Worm (Caenorhabditis elegans) whole organism, L3 larva: ENCODE measurements around the gene E04F6.6.

Experiments used
- R02D3.7 ChIP-seq: fragments of 150-350 bp; optimal IDR thresholded peaks from 2 replicates; lab custom pipeline; 2014; ENCODE audit warnings: missing biosample characterization, missing genetic modification characterization
- ZK546.5 ChIP-seq: sonication (generic microtip); optimal IDR thresholded peaks from 2 replicates; lab custom pipeline; 2017; ENCODE audit warnings: missing biosample characterization, missing genetic modification characterization
- aly-2 ChIP-seq: fragments of 150-350 bp; optimal IDR thresholded peaks from 2 replicates; lab custom pipeline; 2014; ENCODE audit warnings: missing biosample characterization, missing genetic modification characterization
- ama-1 ChIP-seq: fragments of 150-350 bp; optimal IDR thresholded peaks from 2 replicates; lab custom pipeline; 2018
- ceh-16 ChIP-seq: sonication (generic microtip); optimal IDR thresholded peaks from 2 replicates; lab custom pipeline; 2017; ENCODE audit warnings: missing biosample characterization, missing genetic modification characterization
- ceh-28 ChIP-seq: fragments of 150-350 bp; optimal IDR thresholded peaks from 2 replicates; lab custom pipeline; 2014; ENCODE audit warnings: missing biosample characterization, missing genetic modification reagents, missing genetic modification characterization
- ceh-82 ChIP-seq: fragments of 150-350 bp; optimal IDR thresholded peaks from 2 replicates; lab custom pipeline; 2014; ENCODE audit warnings: missing biosample characterization, missing genetic modification characterization
- ceh-9 ChIP-seq: sonication (generic microtip); optimal IDR thresholded peaks from 2 replicates; lab custom pipeline; 2018; ENCODE audit warnings: missing biosample characterization, missing genetic modification characterization
- daf-12 ChIP-seq: fragments of 150-350 bp; optimal IDR thresholded peaks from 2 replicates; lab custom pipeline; 2014; ENCODE audit warnings: missing biosample characterization, missing genetic modification reagents, missing genetic modification characterization
- egl-27 ChIP-seq: sonication (generic microtip); optimal IDR thresholded peaks from 4 replicates; lab custom pipeline; 2017; ENCODE audit warnings: missing biosample characterization, missing genetic modification reagents, missing genetic modification characterization
- egl-5 ChIP-seq: fragments of 150-350 bp; optimal IDR thresholded peaks from 2 replicates; lab custom pipeline; 2017; ENCODE audit warnings: missing biosample characterization, missing genetic modification reagents, missing genetic modification characterization, inconsistent platforms
- elt-1 ChIP-seq: fragments of 150-350 bp; optimal IDR thresholded peaks from 2 replicates; lab custom pipeline; 2014; ENCODE audit warnings: missing biosample characterization, missing genetic modification characterization
- elt-2 ChIP-seq: sonication (generic microtip); optimal IDR thresholded peaks from 2 replicates; lab custom pipeline; 2016; ENCODE audit warnings: missing genetic modification reagents, mild to moderate bottlenecking, missing genetic modification characterization, missing compliant biosample characterization
- elt-3 ChIP-seq, 3 experiments: fragments of 150-350 bp in 1 of 3; sonication (generic microtip) in 2 of 3; optimal IDR thresholded peaks; 2 replicates in 2 of 3; 4 replicates in 1 of 3; lab custom pipeline; 2014 to 2017; ENCODE audit warnings: missing biosample characterization in 3 of 3, missing genetic modification characterization in 3 of 3
- eor-1 ChIP-seq, 2 experiments: fragments of 150-350 bp; optimal IDR thresholded peaks; 2 replicates each; lab custom pipeline; 2014 to 2018; ENCODE audit warnings: missing biosample characterization in 2 of 2, missing genetic modification characterization in 2 of 2
- fkh-10 ChIP-seq: sonication (generic microtip); optimal IDR thresholded peaks from 2 replicates; lab custom pipeline; 2017; ENCODE audit warnings: missing biosample characterization, missing genetic modification reagents, missing genetic modification characterization
- fkh-2 ChIP-seq: fragments of 150-350 bp; optimal IDR thresholded peaks from 2 replicates; lab custom pipeline; 2014; ENCODE audit warnings: missing biosample characterization, missing genetic modification reagents, missing genetic modification characterization
- fos-1 ChIP-seq: fragments of 150-350 bp; optimal IDR thresholded peaks from 2 replicates; lab custom pipeline; 2014; ENCODE audit warnings: missing biosample characterization, missing genetic modification characterization
- hmg-11 ChIP-seq: sonication (generic microtip); optimal IDR thresholded peaks from 2 replicates; lab custom pipeline; 2016; ENCODE audit warnings: missing genetic modification characterization, missing compliant biosample characterization
- jun-1 ChIP-seq: fragments of 150-350 bp; optimal IDR thresholded peaks from 2 replicates; lab custom pipeline; 2014; ENCODE audit warnings: missing biosample characterization, missing genetic modification reagents, missing genetic modification characterization
- lin-15B ChIP-seq: fragments of 150-350 bp; optimal IDR thresholded peaks from 2 replicates; lab custom pipeline; 2014; ENCODE audit warnings: missing biosample characterization, missing genetic modification characterization
- lin-39 ChIP-seq: fragments of 150-350 bp; optimal IDR thresholded peaks from 2 replicates; lab custom pipeline; 2018; ENCODE audit warnings: missing biosample characterization, missing genetic modification reagents, missing genetic modification characterization
- lsy-12 ChIP-seq: sonication (generic microtip); optimal IDR thresholded peaks from 2 replicates; lab custom pipeline; 2016; ENCODE audit warnings: mild to moderate bottlenecking, missing genetic modification characterization, missing compliant biosample characterization
- mdl-1 ChIP-seq: fragments of 150-350 bp; optimal IDR thresholded peaks from 2 replicates; lab custom pipeline; 2014; ENCODE audit warnings: missing biosample characterization, missing genetic modification characterization
- mml-1 ChIP-seq: fragments of 150-350 bp; sonication (generic microtip); optimal IDR thresholded peaks from 3 replicates; lab custom pipeline; 2014; ENCODE audit warnings: missing biosample characterization, missing genetic modification characterization
- nfya-1 ChIP-seq: sonication (generic microtip); optimal IDR thresholded peaks from 2 replicates; lab custom pipeline; 2017; ENCODE audit warnings: missing genetic modification characterization, mild to moderate bottlenecking, missing compliant biosample characterization, antibody characterized with exemption, moderate library complexity; ENCODE audit not compliant: insufficient read depth
- nhr-11 ChIP-seq: fragments of 150-350 bp; optimal IDR thresholded peaks from 2 replicates; lab custom pipeline; 2014; ENCODE audit warnings: missing biosample characterization, missing genetic modification characterization
- nhr-12 ChIP-seq: fragments of 150-350 bp; optimal IDR thresholded peaks from 2 replicates; lab custom pipeline; 2014; ENCODE audit warnings: missing biosample characterization, missing genetic modification characterization
- nhr-23 ChIP-seq: fragments of 150-350 bp; optimal IDR thresholded peaks from 2 replicates; lab custom pipeline; 2014; ENCODE audit warnings: missing biosample characterization, missing genetic modification reagents, missing genetic modification characterization
- nhr-237 ChIP-seq: fragments of 150-350 bp; optimal IDR thresholded peaks from 2 replicates; lab custom pipeline; 2014; ENCODE audit warnings: missing biosample characterization, missing genetic modification characterization
- nhr-25 ChIP-seq: sonication (generic microtip); optimal IDR thresholded peaks from 2 replicates; lab custom pipeline; 2017; ENCODE audit warnings: missing biosample characterization, missing genetic modification characterization
- nhr-28 ChIP-seq: fragments of 150-350 bp; optimal IDR thresholded peaks from 2 replicates; lab custom pipeline; 2014; ENCODE audit warnings: missing biosample characterization, missing genetic modification characterization
- nhr-43 ChIP-seq: sonication (generic microtip); optimal IDR thresholded peaks from 2 replicates; lab custom pipeline; 2016; ENCODE audit warnings: mild to moderate bottlenecking, missing genetic modification characterization, missing compliant biosample characterization; ENCODE audit not compliant: poor library complexity, severe bottlenecking
- nhr-67 ChIP-seq: fragments of 150-350 bp; optimal IDR thresholded peaks from 2 replicates; lab custom pipeline; 2014; ENCODE audit warnings: missing biosample characterization, missing genetic modification characterization
- nhr-76 ChIP-seq: fragments of 150-350 bp; sonication (generic microtip); optimal IDR thresholded peaks from 5 replicates; lab custom pipeline; 2014; ENCODE audit warnings: missing biosample characterization, missing genetic modification characterization
- nhr-77 ChIP-seq: fragments of 150-350 bp; optimal IDR thresholded peaks from 2 replicates; lab custom pipeline; 2014; ENCODE audit warnings: missing biosample characterization, missing genetic modification characterization
- pha-4 ChIP-seq: fragments of 150-350 bp; optimal IDR thresholded peaks from 2 replicates; lab custom pipeline; 2014; ENCODE audit warnings: missing biosample characterization, missing genetic modification reagents, missing genetic modification characterization
- pqm-1 ChIP-seq: fragments of 150-350 bp; optimal IDR thresholded peaks from 2 replicates; lab custom pipeline; 2017; ENCODE audit warnings: missing biosample characterization, missing genetic modification characterization, inconsistent platforms
- sea-2 ChIP-seq: fragments of 150-350 bp; sonication (generic microtip); optimal IDR thresholded peaks from 4 replicates; lab custom pipeline; 2014; ENCODE audit warnings: missing biosample characterization, missing genetic modification reagents, missing genetic modification characterization
- skn-1 ChIP-seq: fragments of 150-350 bp; optimal IDR thresholded peaks from 2 replicates; lab custom pipeline; 2014; ENCODE audit warnings: missing biosample characterization, missing genetic modification characterization
- snpc-4 ChIP-seq: fragments of 150-350 bp; optimal IDR thresholded peaks from 2 replicates; lab custom pipeline; 2014; ENCODE audit warnings: missing biosample characterization, missing genetic modification characterization
- tbx-2 ChIP-seq: sonication (generic microtip); optimal IDR thresholded peaks from 2 replicates; lab custom pipeline; 2016; ENCODE audit warnings: mild to moderate bottlenecking, missing genetic modification characterization, missing compliant biosample characterization
- unc-39 ChIP-seq: sonication (generic microtip); optimal IDR thresholded peaks from 4 replicates; lab custom pipeline; 2017; ENCODE audit warnings: missing biosample characterization, missing genetic modification characterization
- unc-62 ChIP-seq: fragments of 150-350 bp; sonication (generic microtip); optimal IDR thresholded peaks from 4 replicates; lab custom pipeline; 2014; ENCODE audit warnings: missing biosample characterization, missing genetic modification reagents, missing genetic modification characterization
- zag-1 ChIP-seq: fragments of 150-350 bp; optimal IDR thresholded peaks from 2 replicates; lab custom pipeline; 2014; ENCODE audit warnings: missing biosample characterization, missing genetic modification characterization
- ztf-11 ChIP-seq: fragments of 150-350 bp; optimal IDR thresholded peaks from 2 replicates; lab custom pipeline; 2014; ENCODE audit warnings: missing biosample characterization, missing genetic modification characterization
- ztf-4 ChIP-seq: fragments of 150-350 bp; optimal IDR thresholded peaks from 2 replicates; lab custom pipeline; 2014; ENCODE audit warnings: missing biosample characterization, missing genetic modification characterization

Gene E04F6.6

ce11 chrII:7200051-7200599 lies 760 bp upstream of the E04F6.6 start, which contains the start of gene pcrg-1:
Gene pcrg-1, plus strand, starts transcription at chrII:7200549.
- TF ChIP-seq elt-2 (tag; lab: Kevin White, UChicago) = peak; percentile 41
- peak; percentile 78 for TF ChIP-seq nhr-43 (tag; lab: Kevin White, UChicago)
- no peak for TF ChIP-seq unc-62 (GFP tag; lab: Kevin White, UChicago)
- no peak for TF ChIP-seq elt-1 (tag; lab: Kevin White, UChicago)
- TF ChIP-seq pqm-1 (tag; lab: Kevin White, UChicago) = no peak
- TF ChIP-seq nhr-11 (tag; lab: Kevin White, UChicago) = no peak
- TF ChIP-seq elt-3 (tag; optimal IDR thresholded peaks at IDR 0.05; lab: Kevin White, UChicago) = peak in 1 of 3 experiments; percentile 42
- TF ChIP-seq sea-2 (GFP tag; lab: Kevin White, UChicago) = peak; percentile 24
- TF ChIP-seq snpc-4 (tag; lab: Kevin White, UChicago) = peak; percentile 99
- no peak for TF ChIP-seq jun-1 (tag; lab: Kevin White, UChicago)
- peak; percentile 33 for TF ChIP-seq ceh-82 (tag; lab: Kevin White, UChicago)
- TF ChIP-seq ztf-11 (tag; lab: Kevin White, UChicago) = no peak
- no peak for TF ChIP-seq fos-1 (tag; lab: Kevin White, UChicago)
- TF ChIP-seq ama-1 (lab: Kevin White, UChicago) = no peak
- TF ChIP-seq zag-1 (tag; lab: Kevin White, UChicago) = no peak
- no peak for TF ChIP-seq ztf-4 (tag; lab: Kevin White, UChicago)
- TF ChIP-seq pha-4 (tag; lab: Kevin White, UChicago) = peak; percentile 46
- TF ChIP-seq ceh-9 (tag; lab: Kevin White, UChicago) = no peak
- TF ChIP-seq nhr-76 (tag; lab: Kevin White, UChicago) = no peak
- TF ChIP-seq lin-39 = peak; percentile 66
- no peak for TF ChIP-seq eor-1 (tag; optimal IDR thresholded peaks at IDR 0.05; lab: Kevin White, UChicago)
- TF ChIP-seq nhr-25 (tag; lab: Kevin White, UChicago) = peak; percentile 83
- no peak for TF ChIP-seq ceh-28 (tag; lab: Kevin White, UChicago)
- TF ChIP-seq tbx-2 (tag; lab: Kevin White, UChicago) = peak; percentile 78
- no peak for TF ChIP-seq nhr-67
- no peak for TF ChIP-seq egl-27
- TF ChIP-seq fkh-10 (GFP tag; lab: Kevin White, UChicago) = no peak
- TF ChIP-seq egl-5 (tag; lab: Kevin White, UChicago) = no peak
- TF ChIP-seq aly-2 (tag; lab: Kevin White, UChicago) = no peak
- no peak for TF ChIP-seq fkh-2 (tag; lab: Kevin White, UChicago)
- peak; percentile 34 for TF ChIP-seq nhr-23 (tag; lab: Kevin White, UChicago)
- no peak for TF ChIP-seq nhr-12
- TF ChIP-seq mdl-1 (tag; lab: Kevin White, UChicago) = no peak
- TF ChIP-seq ceh-16 (tag; lab: Kevin White, UChicago) = no peak
- TF ChIP-seq lsy-12 (tag; lab: Kevin White, UChicago) = peak; percentile 76
- TF ChIP-seq R02D3.7 (tag; lab: Kevin White, UChicago) = peak; percentile 56
- no peak for TF ChIP-seq hmg-11 (tag; lab: Kevin White, UChicago)
- TF ChIP-seq nfya-1 (tag; lab: Kevin White, UChicago) = peak; percentile 67
- no peak for TF ChIP-seq daf-12
- TF ChIP-seq nhr-77 = no peak
- TF ChIP-seq lin-15B (tag; lab: Kevin White, UChicago) = no peak
- no peak for TF ChIP-seq ZK546.5 (tag; lab: Kevin White, UChicago)
- no peak for TF ChIP-seq mml-1 (tag; lab: Kevin White, UChicago)
- TF ChIP-seq skn-1 (tag; lab: Kevin White, UChicago) = no peak
- no peak for TF ChIP-seq nhr-237 (tag; lab: Kevin White, UChicago)
- TF ChIP-seq unc-39 (tag; lab: Kevin White, UChicago) = no peak
- TF ChIP-seq nhr-28 (tag; lab: Kevin White, UChicago) = no peak
